Fruit fly (Drosophila melanogaster) whole organism, embryonic: ENCODE results near the gene schlank.

Source experiments
- Antp ChIP-seq: fragments of 200-800 bp; sonication (Bioruptor generic); optimal IDR thresholded peaks from 3 replicates; lab custom pipeline; 2016; ENCODE audit warnings: missing biosample characterization, missing genetic modification characterization
- BEAF-32 ChIP-seq: fragments of 200-800 bp; sonication (Bioruptor generic); optimal IDR thresholded peaks from 3 replicates; lab custom pipeline; 2017; ENCODE audit warnings: missing biosample characterization, missing genetic modification characterization, mild to moderate bottlenecking, moderate library complexity, missing genetic modification reagents
- Blimp-1 ChIP-seq: fragments of 200-800 bp; sonication (Bioruptor generic); optimal IDR thresholded peaks from 3 replicates; lab custom pipeline; 2018; ENCODE audit warnings: missing biosample characterization, missing genetic modification characterization, mild to moderate bottlenecking, moderate library complexity, missing genetic modification reagents
- CG11723 ChIP-seq: fragments of 200-800 bp; sonication (Bioruptor generic); optimal IDR thresholded peaks from 2 replicates; lab custom pipeline; 2017; ENCODE audit warnings: missing biosample characterization, mild to moderate bottlenecking, missing genetic modification characterization
- CG12659 ChIP-seq: fragments of 200-800 bp; sonication (Bioruptor generic); optimal IDR thresholded peaks from 3 replicates; lab custom pipeline; 2017; ENCODE audit warnings: mild to moderate bottlenecking, missing biosample characterization, missing genetic modification reagents, missing genetic modification characterization
- CG1602 ChIP-seq: fragments of 200-800 bp; sonication (Bioruptor generic); optimal IDR thresholded peaks from 3 replicates; lab custom pipeline; 2016; ENCODE audit warnings: missing biosample characterization, missing genetic modification characterization
- CG16813 ChIP-seq: fragments of 200-800 bp; sonication (Bioruptor generic); IDR thresholded peaks from 3 replicates; pipeline ENCODE4 v1.3.6; 2022; ENCODE audit warnings: missing biosample characterization, missing genetic modification characterization; ENCODE audit not compliant: partially characterized antibody
- CG16863 ChIP-seq: fragments of 200-800 bp; sonication (Bioruptor generic); optimal IDR thresholded peaks from 3 replicates; lab custom pipeline; 2016; ENCODE audit warnings: missing biosample characterization, missing genetic modification characterization
- CG17328 ChIP-seq: fragments of 200-800 bp; sonication (Bioruptor generic); IDR thresholded peaks from 2 replicates; pipeline ENCODE4 v1.3.6; 2022; ENCODE audit warnings: missing biosample characterization, missing genetic modification characterization
- CG1792 ChIP-seq: fragments of 200-800 bp; sonication (Bioruptor generic); optimal IDR thresholded peaks from 2 replicates; lab custom pipeline; 2016; ENCODE audit warnings: missing biosample characterization, missing genetic modification characterization
- CG2129 ChIP-seq: fragments of 200-800 bp; sonication (Bioruptor generic); IDR thresholded peaks from 2 replicates; pipeline ENCODE4 v1.3.6; 2022; ENCODE audit warnings: missing biosample characterization, missing genetic modification characterization; ENCODE audit not compliant: partially characterized antibody
- CG32532 ChIP-seq: fragments of 200-800 bp; sonication (Bioruptor generic); IDR thresholded peaks from 2 replicates; pipeline ENCODE4 v1.3.6; 2022; ENCODE audit warnings: missing biosample characterization, missing genetic modification characterization
- CG3281 ChIP-seq: fragments of 200-800 bp; sonication (Bioruptor generic); optimal IDR thresholded peaks from 3 replicates; lab custom pipeline; 2017; ENCODE audit warnings: missing biosample characterization, mild to moderate bottlenecking, missing genetic modification characterization
- CG4617 ChIP-seq: fragments of 200-800 bp; sonication (Bioruptor generic); optimal IDR thresholded peaks from 3 replicates; lab custom pipeline; 2016; ENCODE audit warnings: missing biosample characterization, missing genetic modification characterization, borderline replicate concordance
- CG4730 ChIP-seq: fragments of 200-800 bp; sonication (Bioruptor generic); IDR thresholded peaks from 2 replicates; pipeline ENCODE4 v1.3.6; 2022; ENCODE audit warnings: missing biosample characterization, missing genetic modification characterization
- CG6791 ChIP-seq: fragments of 200-800 bp; sonication (Bioruptor generic); IDR thresholded peaks from 3 replicates; pipeline ENCODE4 v1.3.6; 2022; ENCODE audit warnings: missing biosample characterization, missing genetic modification characterization; ENCODE audit not compliant: partially characterized antibody
- CG9437 ChIP-seq: fragments of 200-800 bp; sonication (Bioruptor generic); optimal IDR thresholded peaks from 2 replicates; lab custom pipeline; 2018; ENCODE audit warnings: missing biosample characterization, mild to moderate bottlenecking, missing genetic modification characterization
- CG9727 ChIP-seq: fragments of 200-800 bp; sonication (Bioruptor generic); optimal IDR thresholded peaks from 3 replicates; lab custom pipeline; 2017; ENCODE audit warnings: missing biosample characterization, mild to moderate bottlenecking, missing genetic modification characterization
- CG9797 ChIP-seq: fragments of 200-800 bp; sonication (Bioruptor generic); optimal IDR thresholded peaks from 3 replicates; lab custom pipeline; 2018; ENCODE audit warnings: missing biosample characterization, mild to moderate bottlenecking, missing genetic modification characterization
- CG9932 ChIP-seq: fragments of 200-800 bp; sonication (Bioruptor generic); IDR thresholded peaks from 2 replicates; pipeline ENCODE4 v1.3.6; 2022; ENCODE audit warnings: missing biosample characterization, missing genetic modification characterization
- Dp ChIP-seq: fragments of 200-800 bp; sonication (Bioruptor generic); optimal IDR thresholded peaks from 2 replicates; lab custom pipeline; 2018; ENCODE audit warnings: missing biosample characterization, mild to moderate bottlenecking, missing genetic modification characterization, moderate library complexity
- Dref ChIP-seq: fragments of 200-800 bp; sonication (Bioruptor generic); IDR thresholded peaks from 2 replicates; pipeline ENCODE4 v1.3.6; 2022; ENCODE audit warnings: missing biosample characterization, missing genetic modification characterization
- E2f2 ChIP-seq: fragments of 200-800 bp; sonication (Bioruptor generic); IDR thresholded peaks from 2 replicates; pipeline ENCODE4 v1.3.6; 2022; ENCODE audit warnings: missing biosample characterization, missing genetic modification characterization
- Fer3 ChIP-seq: fragments of 200-800 bp; sonication (Bioruptor generic); optimal IDR thresholded peaks from 2 replicates; lab custom pipeline; 2018; ENCODE audit warnings: missing biosample characterization, mild to moderate bottlenecking, missing genetic modification characterization, moderate library complexity
- HLHmδ ChIP-seq: fragments of 200-800 bp; sonication (Bioruptor generic); optimal IDR thresholded peaks from 2 replicates; lab custom pipeline; 2018; ENCODE audit warnings: missing biosample characterization, mild to moderate bottlenecking, missing genetic modification characterization, moderate library complexity
- HmgZ ChIP-seq: fragments of 200-800 bp; sonication (Bioruptor generic); optimal IDR thresholded peaks from 2 replicates; lab custom pipeline; 2018; ENCODE audit warnings: missing biosample characterization, mild to moderate bottlenecking, missing genetic modification characterization
- Mad ChIP-seq: fragments of 200-800 bp; sonication (Bioruptor generic); optimal IDR thresholded peaks from 2 replicates; lab custom pipeline; 2016; ENCODE audit warnings: missing biosample characterization, missing genetic modification characterization
- Myb ChIP-seq: fragments of 200-800 bp; sonication (Bioruptor generic); optimal IDR thresholded peaks from 2 replicates; lab custom pipeline; 2016; ENCODE audit warnings: missing biosample characterization, missing genetic modification characterization
- Neu2 ChIP-seq: fragments of 200-800 bp; sonication (Bioruptor generic); optimal IDR thresholded peaks from 3 replicates; lab custom pipeline; 2016; ENCODE audit warnings: missing biosample characterization, missing genetic modification characterization, borderline replicate concordance
- Nf-YA ChIP-seq: fragments of 200-800 bp; sonication (Bioruptor generic); IDR thresholded peaks from 2 replicates; pipeline ENCODE4 v1.3.6; 2022; ENCODE audit warnings: missing biosample characterization, missing genetic modification characterization
- Opbp ChIP-seq: fragments of 200-800 bp; sonication (Bioruptor generic); IDR thresholded peaks from 3 replicates; pipeline ENCODE4 v1.3.6; 2022; ENCODE audit warnings: missing biosample characterization, missing genetic modification characterization; ENCODE audit not compliant: partially characterized antibody
- Sin3A ChIP-seq: fragments of >200 bp; optimal IDR thresholded peaks from 2 replicates; lab custom pipeline; 2018
- ato ChIP-seq: fragments of 200-800 bp; sonication (Bioruptor generic); IDR thresholded peaks from 2 replicates; pipeline ENCODE4 v1.3.6; 2022; ENCODE audit warnings: missing biosample characterization, missing genetic modification characterization; ENCODE audit not compliant: partially characterized antibody
- bowl ChIP-seq: fragments of 200-800 bp; sonication (Bioruptor generic); IDR thresholded peaks from 2 replicates; pipeline ENCODE4 v1.3.6; 2022; ENCODE audit warnings: missing biosample characterization, missing genetic modification characterization
- chif ChIP-seq, 2 experiments: fragments of 200-800 bp; sonication (Bioruptor generic); optimal IDR thresholded peaks; 3 replicates each; lab custom pipeline; 2016; ENCODE audit warnings: missing biosample characterization in 2 of 2, missing genetic modification characterization in 2 of 2
- chinmo ChIP-seq: fragments of 200-800 bp; sonication (Bioruptor generic); IDR thresholded peaks from 4 replicates; pipeline ENCODE4 v1.3.6; 2022; ENCODE audit warnings: missing biosample characterization, missing genetic modification characterization; ENCODE audit not compliant: partially characterized antibody
- disco-r ChIP-seq: fragments of 200-800 bp; sonication (Bioruptor generic); optimal IDR thresholded peaks from 2 replicates; lab custom pipeline; 2016; ENCODE audit warnings: missing biosample characterization, missing genetic modification characterization
- ewg ChIP-seq: fragments of 200-800 bp; sonication (Bioruptor generic); optimal IDR thresholded peaks from 3 replicates; lab custom pipeline; 2017; ENCODE audit warnings: mild to moderate bottlenecking, missing biosample characterization, missing genetic modification reagents, missing genetic modification characterization
- hb ChIP-seq: fragments of 200-800 bp; sonication (Bioruptor generic); IDR thresholded peaks from 3 replicates; pipeline ENCODE4 v1.3.6; 2022; ENCODE audit warnings: missing biosample characterization, missing genetic modification characterization; ENCODE audit not compliant: partially characterized antibody
- jing ChIP-seq: fragments of 200-800 bp; sonication (Bioruptor generic); optimal IDR thresholded peaks from 2 replicates; lab custom pipeline; 2018; ENCODE audit warnings: missing biosample characterization, mild to moderate bottlenecking, missing genetic modification characterization
- otp ChIP-seq: fragments of 200-800 bp; sonication (Bioruptor generic); IDR thresholded peaks from 3 replicates; pipeline ENCODE4, ENCODE4 v1.3.6; 2022; ENCODE audit warnings: missing biosample characterization, missing genetic modification characterization
- phol ChIP-seq: fragments of 200-800 bp; sonication (Bioruptor generic); optimal IDR thresholded peaks from 3 replicates; lab custom pipeline; 2018; ENCODE audit warnings: missing biosample characterization, mild to moderate bottlenecking, missing genetic modification characterization, moderate library complexity
- pzg ChIP-seq: fragments of 200-800 bp; sonication (Bioruptor generic); optimal IDR thresholded peaks from 3 replicates; lab custom pipeline; 2018; ENCODE audit warnings: missing biosample characterization, mild to moderate bottlenecking, missing genetic modification characterization, moderate library complexity
- schlank ChIP-seq: fragments of 200-800 bp; sonication (Bioruptor generic); optimal IDR thresholded peaks from 2 replicates; lab custom pipeline; 2018; ENCODE audit warnings: missing biosample characterization, mild to moderate bottlenecking, missing genetic modification characterization
- sens-2 ChIP-seq: fragments of 200-800 bp; sonication (Bioruptor generic); IDR thresholded peaks from 2 replicates; pipeline ENCODE4 v1.3.6; 2022; ENCODE audit warnings: missing biosample characterization, missing genetic modification characterization
- sqz ChIP-seq: fragments of 200-800 bp; sonication (Bioruptor generic); optimal IDR thresholded peaks from 3 replicates; lab custom pipeline; 2018; ENCODE audit warnings: missing biosample characterization, mild to moderate bottlenecking, missing genetic modification characterization
- unpg ChIP-seq: fragments of 200-800 bp; sonication (Bioruptor generic); optimal IDR thresholded peaks from 3 replicates; lab custom pipeline; 2018; ENCODE audit warnings: missing biosample characterization, mild to moderate bottlenecking, missing genetic modification characterization, moderate library complexity
- wek ChIP-seq: fragments of 200-800 bp; sonication (Bioruptor generic); optimal IDR thresholded peaks from 3 replicates; lab custom pipeline; 2018; ENCODE audit warnings: missing biosample characterization, mild to moderate bottlenecking, missing genetic modification characterization, moderate library complexity
- zen2 ChIP-seq: fragments of 200-800 bp; sonication (Bioruptor generic); IDR thresholded peaks from 3 replicates; pipeline ENCODE4 v1.3.6; 2022; ENCODE audit warnings: missing biosample characterization, missing genetic modification characterization; ENCODE audit not compliant: partially characterized antibody

The schlank gene

dm6 chrX:6301052-6301451 lies 34.0 kb upstream of the schlank start, which contains the start of gene CG12219 (continued):
- TF ChIP-seq Opbp (GFP tag; lab: Robert Waterston, UW) (peak; percentile 63; the same call in 2 of the 3 replicates), hb (no peak), bowl (GFP tag; lab: Robert Waterston, UW) (no peak), sens-2 (GFP tag; lab: Robert Waterston, UW) (no peak), Neu2 (GFP tag; lab: Kevin White, UChicago) (no peak), ato (peak; percentile 10; the same call in 1 of the 2 replicates), CG16863 (no peak), disco-r (no peak), Dp (GFP tag; lab: Kevin White, UChicago) (peak; percentile 60), Myb (GFP tag; lab: Kevin White, UChicago) (peak; percentile 91), CG1602 (GFP tag; lab: Kevin White, UChicago) (no peak), CG12659 (GFP tag; lab: Kevin White, UChicago) (peak; percentile 20), jing (GFP tag; lab: Kevin White, UChicago) (no peak), otp (GFP tag; lab: Robert Waterston, UW) (no peak), CG2129 (GFP tag; lab: Robert Waterston, UW) (peak; percentile 27; the same call in 1 of the 2 replicates), CG4617 (GFP tag; lab: Kevin White, UChicago) (peak; percentile 84), CG11723 (GFP tag; lab: Kevin White, UChicago) (no peak), E2f2 (peak; percentile 63), CG1792 (GFP tag; lab: Kevin White, UChicago) (no peak), HmgZ (tag; lab: Kevin White, UChicago) (peak; percentile 20), BEAF-32 (peak; percentile 73), Nf-YA (GFP tag; lab: Robert Waterston, UW) (no peak), CG17328 (GFP tag; lab: Robert Waterston, UW) (no peak), Blimp-1 (GFP tag; lab: Kevin White, UChicago) (no peak), Dref (GFP tag; lab: Robert Waterston, UW) (peak; percentile 68), pzg (GFP tag; lab: Kevin White, UChicago) (peak; percentile 72), zen2 (GFP tag; lab: Robert Waterston, UW) (peak; percentile 38; the same call in 1 of the 3 replicates), CG9727 (GFP tag; lab: Kevin White, UChicago) (no peak), CG9797 (GFP tag; lab: Kevin White, UChicago) (peak; percentile 75), chinmo (GFP tag; lab: Robert Waterston, UW) (0 out of 4 replicates have a peak, but pooled peaks have one; percentile 10), CG9437 (GFP tag; lab: Kevin White, UChicago) (peak; percentile 100)

- TF ChIP-seq CG3281 (peak; percentile 68), CG16813 (GFP tag; lab: Robert Waterston, UW) (peak; percentile 46; the same call in 2 of the 3 replicates), Dp (GFP tag; lab: Kevin White, UChicago) (peak; percentile 18), otp (GFP tag; lab: Robert Waterston, UW) (no peak), CG9932 (peak; percentile 74), sqz (no peak), HLHmδ (no peak), Fer3 (tag; lab: Kevin White, UChicago) (peak; percentile 48), chif (GFP tag; optimal IDR thresholded peaks at IDR 0.05; lab: Kevin White, UChicago) (peak; percentile 13 to 33), phol (peak; percentile 71), CG4730 (GFP tag; lab: Robert Waterston, UW) (peak; percentile 31; the same call in 1 of the 2 replicates), Mad (GFP tag; lab: Kevin White, UChicago) (peak; percentile 12), unpg (GFP tag; lab: Kevin White, UChicago) (peak; percentile 44), CG6791 (GFP tag; lab: Robert Waterston, UW) (0 out of 3 replicates have a peak, but pooled peaks have one; percentile 39), schlank (tag; lab: Kevin White, UChicago) (peak; percentile 35), Sin3A (lab: Kevin White, UChicago) (peak; percentile 89), CG32532 (GFP tag; lab: Robert Waterston, UW) (peak; percentile 71), wek (GFP tag; lab: Kevin White, UChicago) (peak; percentile 27), Antp (GFP tag; lab: Kevin White, UChicago) (peak; percentile 22), ewg (GFP tag; lab: Kevin White, UChicago) (peak; percentile 93)
These were observed 28.1 kb upstream of the schlank start, which contains the start of the genes CG15891 and CG3815 for dm6 chrX:6295129-6295539. CG15891 (minus strand) TSS chrX:6295345. CG3815 (plus strand) TSS chrX:6295389.
